Fruit fly (Drosophila melanogaster): Measurements from ENCODE around the gene CG42728.
A peak's percentile ranks its signal among the peaks of the same experiment; 100 is the strongest.

CG42728 gene

DNA sequence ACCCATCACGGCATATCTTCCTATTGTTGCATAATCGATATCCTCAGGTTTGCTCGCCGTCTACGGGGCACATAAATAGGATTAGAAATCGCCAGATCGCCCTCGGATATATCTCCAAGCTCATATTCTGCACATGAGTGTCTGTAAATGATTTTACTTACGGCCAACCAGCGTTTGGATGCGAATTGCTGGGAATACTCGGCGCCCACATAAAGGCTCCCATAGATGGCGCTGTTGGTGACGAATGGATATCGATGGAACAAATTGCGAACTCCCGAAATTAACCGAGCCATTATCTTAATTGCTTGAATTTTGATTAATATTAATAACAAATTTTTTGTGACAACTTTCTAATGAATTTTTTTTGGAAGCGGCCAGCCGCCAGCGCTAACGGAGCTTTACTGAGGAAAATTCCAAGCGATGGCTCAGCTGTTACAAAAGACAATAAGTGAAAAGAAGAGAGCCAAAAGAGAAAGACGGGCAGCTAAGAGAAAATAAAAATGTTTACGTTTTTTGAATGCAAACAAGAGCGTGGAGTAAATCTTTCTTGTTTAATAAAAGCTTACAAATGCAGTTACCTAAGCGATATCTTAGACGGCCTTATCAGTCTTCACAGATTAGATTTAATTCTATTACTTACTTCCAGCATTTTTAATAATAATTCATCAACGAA is 33.3 kb downstream of the CG42728 start:
- TF ChIP-seq vri (GFP tag; optimal IDR thresholded peaks at IDR 0.05) (peak; percentile 13), Eip78C (GFP tag) (peak; percentile 25), CG16779 (tag; optimal IDR thresholded peaks at IDR 0.05) (no peak), fkh (GFP tag; optimal IDR thresholded peaks at IDR 0.05) (peak; percentile 6)

DNA sequence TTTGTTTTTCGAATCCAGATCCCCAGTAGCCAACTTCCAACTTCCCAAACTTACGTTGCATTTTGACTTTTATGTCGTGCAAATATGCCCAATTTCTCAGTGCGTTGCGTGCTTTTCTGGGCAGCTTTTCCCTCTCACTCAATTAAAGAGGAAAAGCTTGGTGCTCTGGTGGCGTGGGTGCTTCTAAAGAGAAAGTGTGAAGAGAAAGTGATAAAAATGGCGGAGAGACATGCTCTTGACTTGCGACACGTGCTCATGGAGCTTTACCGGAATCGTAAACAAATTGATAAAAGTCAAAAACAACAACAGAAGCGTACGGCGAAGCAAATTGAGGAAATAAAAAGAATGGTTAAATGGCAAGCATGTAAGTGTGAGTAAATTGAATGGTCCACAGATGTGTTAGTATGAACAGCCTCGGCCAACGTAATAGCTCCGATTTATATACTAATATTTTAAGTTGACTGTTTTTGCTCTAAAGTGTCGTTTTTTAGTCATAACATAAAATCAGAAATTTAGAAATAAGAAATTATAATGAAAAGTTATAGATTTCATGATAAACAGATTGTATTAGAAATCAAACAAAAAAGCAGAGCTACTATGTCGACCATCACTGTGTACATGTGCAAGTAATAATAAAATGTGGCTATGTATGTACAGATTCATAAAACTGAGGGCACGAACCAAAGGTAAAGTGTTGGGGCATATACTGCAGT is 34.0 kb downstream of the CG42728 start:
- peak; percentile 9 for TF ChIP-seq CG32006 (GFP tag; optimal IDR thresholded peaks at IDR 0.05)
- peak; percentile 14 for TF ChIP-seq fkh (GFP tag; optimal IDR thresholded peaks at IDR 0.05)
- no peak for TF ChIP-seq Sox15 (GFP tag; optimal IDR thresholded peaks at IDR 0.05)
- no peak for TF ChIP-seq fd59A (GFP tag; optimal IDR thresholded peaks at IDR 0.05)

DNA sequence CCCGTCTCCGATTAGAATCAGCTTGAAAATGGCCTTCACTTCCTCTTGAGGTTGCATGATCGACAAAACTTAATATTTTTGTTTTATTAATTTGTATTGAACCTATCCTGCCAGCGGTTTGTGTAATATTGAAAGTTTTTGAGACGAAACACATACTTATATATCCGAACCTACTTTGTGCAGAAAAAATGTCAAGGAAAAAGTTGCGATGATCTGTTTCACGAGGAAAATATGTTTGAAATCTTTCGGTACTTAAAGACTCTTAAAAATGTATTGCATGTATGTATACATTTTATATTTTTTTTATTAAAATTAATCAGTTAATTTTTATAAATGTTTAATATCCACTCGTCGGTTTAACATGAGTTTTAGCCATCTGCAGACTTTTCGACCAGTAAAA is 42.7 kb downstream of the CG42728 start, which contains the start of gene Ran-like:
TSS of gene Ran-like (minus strand) at position 101 of the 400 bp plus-strand sequence.
- TF ChIP-seq CG32006 (GFP tag; optimal IDR thresholded peaks at IDR 0.05), result no peak
- TF ChIP-seq topi (GFP tag; optimal IDR thresholded peaks at IDR 0.05), result no peak
- TF ChIP-seq spab (GFP tag; optimal IDR thresholded peaks at IDR 0.05), result no peak
- TF ChIP-seq Met (GFP tag; optimal IDR thresholded peaks at IDR 0.05), result no peak
- no peak for TF ChIP-seq Hr39 (GFP tag; optimal IDR thresholded peaks at IDR 0.05)
- no peak for TF ChIP-seq Gug (GFP tag; IDR thresholded peaks at IDR 0.05)
- no peak for TF ChIP-seq CG6163 (GFP tag; IDR thresholded peaks at IDR 0.05)
- no peak for TF ChIP-seq CG4318 (GFP tag; optimal IDR thresholded peaks at IDR 0.05)
- no peak for TF ChIP-seq pdm3 (GFP tag; optimal IDR thresholded peaks at IDR 0.05)
- no peak for TF ChIP-seq CG7368 (GFP tag; optimal IDR thresholded peaks at IDR 0.05)
- no peak for TF ChIP-seq lz (GFP tag; optimal IDR thresholded peaks at IDR 0.05)
- no peak for TF ChIP-seq achi (GFP tag; optimal IDR thresholded peaks at IDR 0.05)
